Fruit fly (Drosophila melanogaster) whole organism, embryonic: ENCODE results near the gene Ppm1.

Experiments
- Atf3 ChIP-seq: fragments of 200-800 bp; sonication (Bioruptor generic); optimal IDR thresholded peaks from 3 replicates; lab custom pipeline; 2016; ENCODE audit warnings: missing biosample characterization, missing genetic modification characterization
- CG10267 ChIP-seq: fragments of 200-800 bp; sonication (Bioruptor generic); optimal IDR thresholded peaks from 2 replicates; lab custom pipeline; 2018; ENCODE audit warnings: missing biosample characterization, mild to moderate bottlenecking, missing genetic modification characterization, moderate library complexity
- CG12219 ChIP-seq: fragments of 200-800 bp; sonication (Bioruptor generic); optimal IDR thresholded peaks from 3 replicates; lab custom pipeline; 2018; ENCODE audit warnings: missing biosample characterization, mild to moderate bottlenecking, missing genetic modification characterization
- CG14710 ChIP-seq: fragments of 200-800 bp; sonication (Bioruptor generic); optimal IDR thresholded peaks from 3 replicates; lab custom pipeline; 2019; ENCODE audit warnings: missing biosample characterization, mild to moderate bottlenecking, missing genetic modification characterization, moderate library complexity
- CG1603 ChIP-seq: fragments of 200-800 bp; sonication (Bioruptor generic); optimal IDR thresholded peaks from 2 replicates; lab custom pipeline; 2019; ENCODE audit warnings: missing biosample characterization, mild to moderate bottlenecking, missing genetic modification characterization, moderate library complexity
- CG16813 ChIP-seq: fragments of 200-800 bp; sonication (Bioruptor generic); IDR thresholded peaks from 3 replicates; pipeline ENCODE4 v1.3.6; 2022; ENCODE audit warnings: missing biosample characterization, missing genetic modification characterization; ENCODE audit not compliant: partially characterized antibody
- CG16815 ChIP-seq: fragments of 200-800 bp; sonication (Bioruptor generic); optimal IDR thresholded peaks from 3 replicates; lab custom pipeline; 2017; ENCODE audit warnings: missing biosample characterization, mild to moderate bottlenecking, missing genetic modification characterization
- CG2889 ChIP-seq: fragments of 200-800 bp; sonication (Bioruptor generic); IDR thresholded peaks from 3 replicates; pipeline ENCODE4 v1.3.6; 2022; ENCODE audit warnings: missing biosample characterization, missing genetic modification characterization
- CG43689 ChIP-seq: fragments of 200-800 bp; sonication (Bioruptor generic); IDR thresholded peaks from 2 replicates; pipeline ENCODE4 v1.3.6; 2022; ENCODE audit warnings: missing biosample characterization, missing genetic modification characterization
- CG4730 ChIP-seq: fragments of 200-800 bp; sonication (Bioruptor generic); IDR thresholded peaks from 2 replicates; pipeline ENCODE4 v1.3.6; 2022; ENCODE audit warnings: missing biosample characterization, missing genetic modification characterization
- CG7556 ChIP-seq: fragments of 200-800 bp; sonication (Bioruptor generic); optimal IDR thresholded peaks from 2 replicates; lab custom pipeline; 2017; ENCODE audit warnings: missing biosample characterization, mild to moderate bottlenecking, missing genetic modification characterization
- CG8281 ChIP-seq: fragments of 200-800 bp; sonication (Bioruptor generic); optimal IDR thresholded peaks from 2 replicates; lab custom pipeline; 2018; ENCODE audit warnings: missing biosample characterization, mild to moderate bottlenecking, missing genetic modification characterization, moderate library complexity
- CG8290 ChIP-seq, 3 experiments: fragments of 200-800 bp; sonication (Bioruptor generic); optimal IDR thresholded peaks; 2 replicates each; lab custom pipeline; 2016 to 2019; ENCODE audit warnings: missing biosample characterization in 3 of 3, missing genetic modification characterization in 3 of 3, mild to moderate bottlenecking in 2 of 3, moderate library complexity in 1 of 3
- CG9727 ChIP-seq: fragments of 200-800 bp; sonication (Bioruptor generic); optimal IDR thresholded peaks from 3 replicates; lab custom pipeline; 2017; ENCODE audit warnings: missing biosample characterization, mild to moderate bottlenecking, missing genetic modification characterization
- CoRest ChIP-seq: fragments of 200-800 bp; sonication (Bioruptor generic); optimal IDR thresholded peaks from 3 replicates; lab custom pipeline; 2018; ENCODE audit warnings: missing biosample characterization, mild to moderate bottlenecking, missing genetic modification characterization, moderate library complexity
- Dek ChIP-seq: fragments of 200-800 bp; sonication (Bioruptor generic); optimal IDR thresholded peaks from 3 replicates; lab custom pipeline; 2019; ENCODE audit warnings: missing biosample characterization, mild to moderate bottlenecking, missing genetic modification characterization, moderate library complexity
- Dfd ChIP-seq, 2 experiments: fragments of >200 bp; optimal IDR thresholded peaks; 2 replicates each; lab custom pipeline; 2017; ENCODE audit warnings: missing biosample characterization in 2 of 2, missing genetic modification characterization in 2 of 2
- Dref ChIP-seq: fragments of 200-800 bp; sonication (Bioruptor generic); IDR thresholded peaks from 2 replicates; pipeline ENCODE4 v1.3.6; 2022; ENCODE audit warnings: missing biosample characterization, missing genetic modification characterization
- Fer1 ChIP-seq: fragments of 200-800 bp; sonication (Bioruptor generic); optimal IDR thresholded peaks from 2 replicates; lab custom pipeline; 2017; ENCODE audit warnings: missing biosample characterization, mild to moderate bottlenecking, missing genetic modification characterization
- HLHmδ ChIP-seq: fragments of 200-800 bp; sonication (Bioruptor generic); optimal IDR thresholded peaks from 2 replicates; lab custom pipeline; 2018; ENCODE audit warnings: missing biosample characterization, mild to moderate bottlenecking, missing genetic modification characterization, moderate library complexity
- Hr3 ChIP-seq: fragments of 200-800 bp; sonication (Bioruptor generic); optimal IDR thresholded peaks from 3 replicates; lab custom pipeline; 2016; ENCODE audit warnings: missing biosample characterization, missing genetic modification characterization
- Lhr ChIP-seq: fragments of 200-800 bp; sonication (Bioruptor generic); optimal IDR thresholded peaks from 3 replicates; lab custom pipeline; 2017; ENCODE audit warnings: mild to moderate bottlenecking, missing biosample characterization, missing genetic modification reagents, missing genetic modification characterization
- NC2α ChIP-seq: fragments of 200-800 bp; sonication (Bioruptor generic); optimal IDR thresholded peaks from 2 replicates; lab custom pipeline; 2016; ENCODE audit warnings: missing biosample characterization, missing genetic modification characterization
- Tbp ChIP-seq: fragments of >200 bp; optimal IDR thresholded peaks from 2 replicates; lab custom pipeline; 2018; ENCODE audit warnings: missing biosample characterization, missing genetic modification characterization
- aop ChIP-seq: fragments of 200-800 bp; sonication (Bioruptor generic); IDR thresholded peaks from 2 replicates; pipeline ENCODE4 v1.3.6; 2022; ENCODE audit warnings: missing biosample characterization, missing genetic modification characterization
- ato ChIP-seq: fragments of 200-800 bp; sonication (Bioruptor generic); IDR thresholded peaks from 2 replicates; pipeline ENCODE4 v1.3.6; 2022; ENCODE audit warnings: missing biosample characterization, missing genetic modification characterization; ENCODE audit not compliant: partially characterized antibody
- bbx ChIP-seq: fragments of 200-800 bp; sonication (Bioruptor generic); IDR thresholded peaks from 2 replicates; pipeline ENCODE4 v1.3.6; 2022; ENCODE audit warnings: missing biosample characterization, missing genetic modification characterization; ENCODE audit not compliant: partially characterized antibody
- bcd ChIP-seq: fragments of 200-800 bp; sonication (Bioruptor generic); optimal IDR thresholded peaks from 2 replicates; lab custom pipeline; 2017; ENCODE audit warnings: missing biosample characterization, mild to moderate bottlenecking, missing genetic modification characterization
- cad ChIP-seq: fragments of >200 bp; optimal IDR thresholded peaks from 2 replicates; lab custom pipeline; 2017; ENCODE audit warnings: missing biosample characterization, missing genetic modification characterization
- cg ChIP-seq: fragments of 200-800 bp; sonication (Bioruptor generic); optimal IDR thresholded peaks from 3 replicates; lab custom pipeline; 2019; ENCODE audit warnings: missing biosample characterization, mild to moderate bottlenecking, missing genetic modification characterization, moderate library complexity
- emc ChIP-seq: fragments of 200-800 bp; sonication (Bioruptor generic); optimal IDR thresholded peaks from 2 replicates; lab custom pipeline; 2016; ENCODE audit warnings: missing biosample characterization, missing genetic modification characterization
- fd96Cb ChIP-seq: fragments of 200-800 bp; sonication (Bioruptor generic); optimal IDR thresholded peaks from 2 replicates; lab custom pipeline; 2018; ENCODE audit warnings: missing biosample characterization, mild to moderate bottlenecking, missing genetic modification characterization, moderate library complexity
- gce ChIP-seq: fragments of 200-800 bp; sonication (Bioruptor generic); IDR thresholded peaks from 3 replicates; pipeline ENCODE4 v1.3.6; 2022; ENCODE audit warnings: missing biosample characterization, missing genetic modification characterization
- grau ChIP-seq: fragments of 200-800 bp; optimal IDR thresholded peaks from 3 replicates; lab custom pipeline; 2019; ENCODE audit warnings: missing biosample characterization, mild to moderate bottlenecking, missing genetic modification characterization, moderate library complexity
- ken ChIP-seq: fragments of 200-800 bp; sonication (Bioruptor generic); IDR thresholded peaks from 3 replicates; pipeline ENCODE4 v1.3.6; 2022; ENCODE audit warnings: missing biosample characterization, missing genetic modification characterization
- kni ChIP-seq: fragments of 200-800 bp; sonication (Bioruptor generic); optimal IDR thresholded peaks from 3 replicates; lab custom pipeline; 2017; ENCODE audit warnings: mild to moderate bottlenecking, missing biosample characterization, missing genetic modification reagents, missing genetic modification characterization
- lov ChIP-seq, 2 experiments: fragments of 200-800 bp in 1 of 2; fragments of >200 bp in 1 of 2; sonication (Bioruptor generic) in 1 of 2; IDR thresholded peaks in 1 of 2; optimal IDR thresholded peaks in 1 of 2; 2 replicates in 1 of 2; 3 replicates in 1 of 2; pipeline versions ENCODE4 v1.3.6 to Lab custom; 2017 to 2022; ENCODE audit warnings: missing biosample characterization in 1 of 2, missing genetic modification characterization in 1 of 2
- pros ChIP-seq: fragments of 200-800 bp; sonication (Bioruptor generic); optimal IDR thresholded peaks from 3 replicates; lab custom pipeline; 2019; ENCODE audit warnings: missing biosample characterization, mild to moderate bottlenecking, missing genetic modification characterization, moderate library complexity
- pzg ChIP-seq: fragments of 200-800 bp; sonication (Bioruptor generic); optimal IDR thresholded peaks from 3 replicates; lab custom pipeline; 2018; ENCODE audit warnings: missing biosample characterization, mild to moderate bottlenecking, missing genetic modification characterization, moderate library complexity
- sd ChIP-seq: fragments of 200-800 bp; sonication (Bioruptor generic); optimal IDR thresholded peaks from 3 replicates; lab custom pipeline; 2018; ENCODE audit warnings: missing biosample characterization, mild to moderate bottlenecking, missing genetic modification characterization, moderate library complexity
- sens-2 ChIP-seq: fragments of 200-800 bp; sonication (Bioruptor generic); IDR thresholded peaks from 2 replicates; pipeline ENCODE4 v1.3.6; 2022; ENCODE audit warnings: missing biosample characterization, missing genetic modification characterization
- slbo ChIP-seq: fragments of 200-800 bp; sonication (Bioruptor generic); IDR thresholded peaks from 2 replicates; pipeline ENCODE4 v1.3.6; 2022; ENCODE audit warnings: missing biosample characterization, missing genetic modification characterization
- slou ChIP-seq: fragments of 200-800 bp; sonication (Bioruptor generic); optimal IDR thresholded peaks from 3 replicates; lab custom pipeline; 2016; ENCODE audit warnings: missing biosample characterization, missing genetic modification characterization
- tup ChIP-seq: fragments of 200-800 bp; sonication (Bioruptor generic); optimal IDR thresholded peaks from 2 replicates; lab custom pipeline; 2016; ENCODE audit warnings: missing biosample characterization, mild to moderate bottlenecking, missing genetic modification characterization, moderate library complexity
- unc-4 ChIP-seq: fragments of 200-800 bp; sonication (Bioruptor generic); IDR thresholded peaks from 2 replicates; pipeline ENCODE4 v1.3.6; 2022; ENCODE audit warnings: missing biosample characterization, missing genetic modification characterization; ENCODE audit not compliant: partially characterized antibody
- wek ChIP-seq: fragments of 200-800 bp; sonication (Bioruptor generic); optimal IDR thresholded peaks from 3 replicates; lab custom pipeline; 2018; ENCODE audit warnings: missing biosample characterization, mild to moderate bottlenecking, missing genetic modification characterization, moderate library complexity
- zen2 ChIP-seq: fragments of 200-800 bp; sonication (Bioruptor generic); IDR thresholded peaks from 3 replicates; pipeline ENCODE4 v1.3.6; 2022; ENCODE audit warnings: missing biosample characterization, missing genetic modification characterization; ENCODE audit not compliant: partially characterized antibody

Gene Ppm1

DNA sequence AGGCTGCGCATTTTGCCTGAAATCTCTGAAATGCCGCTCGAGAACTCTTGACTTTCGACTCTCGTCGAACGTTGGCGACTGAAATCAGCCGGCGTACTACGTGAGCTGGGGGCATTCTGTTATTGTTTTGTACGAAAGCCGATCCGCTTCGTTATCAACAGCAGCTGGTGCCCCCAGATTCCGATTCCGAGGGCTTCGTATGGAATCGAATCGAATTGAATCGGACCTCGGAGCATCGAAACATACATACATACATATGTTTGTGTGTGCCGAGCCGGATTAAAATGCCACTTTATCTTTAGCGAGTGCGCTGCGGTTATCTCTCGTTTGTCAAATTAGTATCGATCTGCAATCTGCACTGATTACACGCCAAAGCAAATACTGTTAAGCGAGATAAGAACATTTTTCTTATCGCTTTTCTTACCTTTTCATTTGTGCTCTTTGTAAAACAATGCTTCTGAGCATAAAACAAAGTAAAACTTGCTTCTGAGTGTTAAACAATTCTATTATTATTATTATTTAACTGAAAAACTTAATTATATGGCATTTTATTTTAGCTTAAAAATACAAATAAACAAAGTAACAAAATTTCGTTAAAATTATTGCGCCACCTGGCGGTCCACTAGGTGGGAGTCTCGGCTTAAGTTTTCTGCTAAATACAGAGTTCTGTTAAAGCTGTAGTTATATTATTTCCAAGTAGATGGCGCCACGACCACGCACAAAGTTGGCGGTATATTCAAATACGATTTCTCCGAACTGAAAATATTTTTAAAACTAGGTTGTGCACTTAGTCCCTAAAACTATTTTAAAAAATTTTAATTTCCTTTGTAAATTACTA, 25.6 kb downstream of the Ppm1 start, which contains the start of gene Reg-2 (continued):
- TF ChIP-seq tup (GFP tag; lab: Kevin White, UChicago) (no peak), CG10267 (peak; percentile 51), CG2889 (GFP tag; lab: Robert Waterston, UW) (no peak), wek (peak; percentile 40), CG1603 (peak; percentile 43), unc-4 (GFP tag; lab: Robert Waterston, UW) (no peak), aop (no peak), kni (GFP tag; lab: Kevin White, UChicago) (no peak), Hr3 (GFP tag; lab: Kevin White, UChicago) (peak; percentile 33), CG16813 (no peak), CG14710 (tag; lab: Kevin White, UChicago) (peak; percentile 42), bcd (GFP tag; lab: Kevin White, UChicago) (no peak), cad (no peak), Dfd (GFP tag; optimal IDR thresholded peaks at IDR 0.05; lab: Kevin White, UChicago) (no peak), HLHmδ (GFP tag; lab: Kevin White, UChicago) (no peak), CoRest (tag; lab: Kevin White, UChicago) (peak; percentile 40), CG8281 (tag; lab: Kevin White, UChicago) (no peak), Lhr (peak; percentile 69), slou (GFP tag; lab: Kevin White, UChicago) (no peak), CG16815 (no peak), NC2α (GFP tag; lab: Kevin White, UChicago) (no peak), Tbp (no peak), CG9727 (GFP tag; lab: Kevin White, UChicago) (no peak), Dref (GFP tag; lab: Robert Waterston, UW) (no peak), CG12219 (GFP tag; lab: Kevin White, UChicago) (no peak), Fer1 (GFP tag; lab: Kevin White, UChicago) (peak; percentile 36), CG4730 (GFP tag; lab: Robert Waterston, UW) (no peak), Atf3 (GFP tag; lab: Kevin White, UChicago) (no peak), grau (tag; lab: Kevin White, UChicago) (peak; percentile 31), fd96Cb (tag; lab: Kevin White, UChicago) (no peak), pros (GFP tag; lab: Kevin White, UChicago) (peak; percentile 50), gce (GFP tag; lab: Robert Waterston, UW) (no peak), ato (GFP tag; lab: Robert Waterston, UW) (no peak), CG8290 (GFP tag; optimal IDR thresholded peaks at IDR 0.05; lab: Kevin White, UChicago) (no peak), CG8290 (tag; optimal IDR thresholded peaks at IDR 0.05; lab: Kevin White, UChicago) (peak in 1 of 2 experiments; percentile 34), lov (optimal IDR thresholded peaks at IDR 0.05; lab: Kevin White, UChicago) (no peak), lov (GFP tag; IDR thresholded peaks at IDR 0.05; lab: Robert Waterston, UW) (no peak), CG7556 (GFP tag; lab: Kevin White, UChicago) (no peak), Dek (tag; lab: Kevin White, UChicago) (peak; percentile 40), bbx (GFP tag; lab: Robert Waterston, UW) (no peak), pzg (peak; percentile 28), sd (peak; percentile 24), sens-2 (GFP tag; lab: Robert Waterston, UW) (peak; percentile 80), zen2 (GFP tag; lab: Robert Waterston, UW) (no peak), CG43689 (GFP tag; lab: Robert Waterston, UW) (no peak), ken (GFP tag; lab: Robert Waterston, UW) (no peak), emc (no peak), slbo (peak; percentile 41; the same call in 1 of the 2 replicates), cg (peak; percentile 18)
